Fruit fly (Drosophila melanogaster) whole organism, embryonic: Measurements from ENCODE around the gene Ppt2.
A peak's percentile ranks its signal among the peaks of the same experiment; 100 is the strongest.

Experiments used
- BEAF-32 ChIP-seq: fragments of 200-800 bp; sonication (Bioruptor generic); optimal IDR thresholded peaks from 3 replicates; lab custom pipeline; 2017; ENCODE audit warnings: missing biosample characterization, missing genetic modification characterization, mild to moderate bottlenecking, moderate library complexity, missing genetic modification reagents
- Bdp1 ChIP-seq: fragments of 200-800 bp; sonication (Bioruptor generic); optimal IDR thresholded peaks from 3 replicates; lab custom pipeline; 2016; ENCODE audit warnings: missing biosample characterization, missing genetic modification characterization
- Bgb ChIP-seq: fragments of 200-800 bp; sonication (Bioruptor generic); IDR thresholded peaks from 2 replicates; pipeline ENCODE4 v1.3.6; 2022; ENCODE audit warnings: missing biosample characterization, missing genetic modification characterization; ENCODE audit not compliant: partially characterized antibody
- Bteb2 ChIP-seq: fragments of 200-800 bp; sonication (Bioruptor generic); optimal IDR thresholded peaks from 2 replicates; lab custom pipeline; 2016; ENCODE audit warnings: missing biosample characterization, missing genetic modification characterization
- CG10565 ChIP-seq: fragments of 200-800 bp; sonication (Bioruptor generic); optimal IDR thresholded peaks from 3 replicates; lab custom pipeline; 2016; ENCODE audit warnings: missing biosample characterization, mild to moderate bottlenecking, missing genetic modification characterization
- CG11398 ChIP-seq: fragments of 200-800 bp; sonication (Bioruptor generic); optimal IDR thresholded peaks from 2 replicates; lab custom pipeline; 2016; ENCODE audit warnings: missing biosample characterization, missing genetic modification characterization
- CG14965 ChIP-seq: fragments of 200-800 bp; sonication (Bioruptor generic); optimal IDR thresholded peaks from 2 replicates; lab custom pipeline; 2016; ENCODE audit warnings: missing biosample characterization, missing genetic modification characterization, borderline replicate concordance
- CG17359 ChIP-seq: fragments of 200-800 bp; sonication (Bioruptor generic); optimal IDR thresholded peaks from 3 replicates; lab custom pipeline; 2018; ENCODE audit warnings: missing biosample characterization, mild to moderate bottlenecking, missing genetic modification characterization, moderate library complexity
- CG17361 ChIP-seq: fragments of 200-800 bp; sonication (Bioruptor generic); IDR thresholded peaks from 3 replicates; pipeline ENCODE4 v1.3.6; 2022; ENCODE audit warnings: missing biosample characterization, missing genetic modification characterization
- CG17829 ChIP-seq: fragments of 200-800 bp; optimal IDR thresholded peaks from 2 replicates; lab custom pipeline; 2019; ENCODE audit warnings: missing biosample characterization, mild to moderate bottlenecking, missing genetic modification characterization, moderate library complexity
- CG1832 ChIP-seq: fragments of 200-800 bp; sonication (Bioruptor generic); optimal IDR thresholded peaks from 2 replicates; lab custom pipeline; 2017; ENCODE audit warnings: missing biosample characterization, mild to moderate bottlenecking, missing genetic modification characterization, inconsistent platforms
- CG31441 ChIP-seq: fragments of 200-800 bp; sonication (Bioruptor generic); IDR thresholded peaks from 2 replicates; pipeline ENCODE4 v1.3.6; 2022; ENCODE audit warnings: missing biosample characterization, missing genetic modification characterization
- CG33557 ChIP-seq: fragments of 200-800 bp; sonication (Bioruptor generic); optimal IDR thresholded peaks from 2 replicates; lab custom pipeline; 2019; ENCODE audit warnings: missing biosample characterization, mild to moderate bottlenecking, missing genetic modification characterization, moderate library complexity
- CG3407 ChIP-seq: fragments of 200-800 bp; sonication (Bioruptor generic); optimal IDR thresholded peaks from 2 replicates; lab custom pipeline; 2018; ENCODE audit warnings: missing biosample characterization, mild to moderate bottlenecking, missing genetic modification characterization
- CG34422 ChIP-seq: fragments of 200-800 bp; sonication (Bioruptor generic); IDR thresholded peaks from 3 replicates; pipeline ENCODE4 v1.3.6; 2022; ENCODE audit warnings: missing biosample characterization, missing genetic modification characterization
- CG42726 ChIP-seq: fragments of 200-800 bp; sonication (Bioruptor generic); IDR thresholded peaks from 2 replicates; pipeline ENCODE4 v1.3.6; 2022; ENCODE audit warnings: missing biosample characterization, missing genetic modification characterization; ENCODE audit not compliant: partially characterized antibody
- CG4328 ChIP-seq: fragments of 200-800 bp; sonication (Bioruptor generic); optimal IDR thresholded peaks from 3 replicates; lab custom pipeline; 2017; ENCODE audit warnings: missing biosample characterization, missing genetic modification reagents, missing genetic modification characterization
- CG5245 ChIP-seq: fragments of 200-800 bp; sonication (Bioruptor generic); optimal IDR thresholded peaks from 3 replicates; lab custom pipeline; 2016; ENCODE audit warnings: missing biosample characterization, missing genetic modification characterization
- CG7271 ChIP-seq: fragments of 200-800 bp; sonication (Bioruptor generic); optimal IDR thresholded peaks from 2 replicates; lab custom pipeline; 2018; ENCODE audit warnings: missing biosample characterization, mild to moderate bottlenecking, missing genetic modification characterization, moderate library complexity
- CG7987 ChIP-seq: fragments of 200-800 bp; sonication (Bioruptor generic); optimal IDR thresholded peaks from 2 replicates; lab custom pipeline; 2018; ENCODE audit warnings: missing biosample characterization, mild to moderate bottlenecking, missing genetic modification characterization, moderate library complexity
- CG8478 ChIP-seq: fragments of >200 bp; optimal IDR thresholded peaks from 2 replicates; lab custom pipeline; 2018
- Doc2 ChIP-seq: fragments of 200-800 bp; sonication (Bioruptor generic); IDR thresholded peaks from 2 replicates; pipeline ENCODE4 v1.3.6; 2022; ENCODE audit warnings: missing biosample characterization, missing genetic modification characterization
- Dref ChIP-seq: fragments of 200-800 bp; sonication (Bioruptor generic); IDR thresholded peaks from 2 replicates; pipeline ENCODE4 v1.3.6; 2022; ENCODE audit warnings: missing biosample characterization, missing genetic modification characterization
- Drgx ChIP-seq: fragments of 200-800 bp; sonication (Bioruptor generic); IDR thresholded peaks from 2 replicates; pipeline ENCODE4 v1.3.6; 2022; ENCODE audit warnings: missing biosample characterization, missing genetic modification characterization
- Fer1 ChIP-seq: fragments of 200-800 bp; sonication (Bioruptor generic); optimal IDR thresholded peaks from 2 replicates; lab custom pipeline; 2017; ENCODE audit warnings: missing biosample characterization, mild to moderate bottlenecking, missing genetic modification characterization
- H2.0 ChIP-seq: fragments of 200-800 bp; sonication (Bioruptor generic); IDR thresholded peaks from 2 replicates; pipeline ENCODE4 v1.3.6; 2022; ENCODE audit warnings: missing biosample characterization, missing genetic modification characterization
- Hmr ChIP-seq: fragments of 200-800 bp; sonication (Bioruptor generic); optimal IDR thresholded peaks from 3 replicates; lab custom pipeline; 2017; ENCODE audit warnings: mild to moderate bottlenecking, missing biosample characterization, missing genetic modification reagents, missing genetic modification characterization
- Hr3 ChIP-seq: fragments of 200-800 bp; sonication (Bioruptor generic); optimal IDR thresholded peaks from 3 replicates; lab custom pipeline; 2016; ENCODE audit warnings: missing biosample characterization, missing genetic modification characterization
- Hr39 ChIP-seq: fragments of >200 bp; optimal IDR thresholded peaks from 2 replicates; lab custom pipeline; 2017
- Hsf ChIP-seq: fragments of 200-800 bp; sonication (Bioruptor generic); optimal IDR thresholded peaks from 3 replicates; lab custom pipeline; 2016; ENCODE audit warnings: missing biosample characterization, missing genetic modification characterization
- Jarid2 ChIP-seq: fragments of 200-800 bp; sonication (Bioruptor generic); optimal IDR thresholded peaks from 3 replicates; lab custom pipeline; 2017; ENCODE audit warnings: mild to moderate bottlenecking, missing biosample characterization, missing genetic modification reagents, missing genetic modification characterization
- MTF-1 ChIP-seq: fragments of 200-800 bp; sonication (Bioruptor generic); optimal IDR thresholded peaks from 2 replicates; lab custom pipeline; 2018; ENCODE audit warnings: missing biosample characterization, mild to moderate bottlenecking, missing genetic modification characterization, borderline replicate concordance
- Mes4 ChIP-seq: fragments of 200-800 bp; sonication (Bioruptor generic); optimal IDR thresholded peaks from 2 replicates; lab custom pipeline; 2016; ENCODE audit warnings: missing biosample characterization, missing genetic modification characterization
- NC2α ChIP-seq: fragments of 200-800 bp; sonication (Bioruptor generic); optimal IDR thresholded peaks from 2 replicates; lab custom pipeline; 2016; ENCODE audit warnings: missing biosample characterization, missing genetic modification characterization
- NC2β ChIP-seq: fragments of 200-800 bp; sonication (Bioruptor generic); optimal IDR thresholded peaks from 2 replicates; lab custom pipeline; 2016; ENCODE audit warnings: missing biosample characterization, missing genetic modification characterization
- Scr ChIP-seq: fragments of 200-800 bp; sonication (Bioruptor generic); IDR thresholded peaks from 2 replicates; pipeline ENCODE4 v1.3.6; 2022; ENCODE audit warnings: missing biosample characterization, missing genetic modification characterization; ENCODE audit not compliant: partially characterized antibody
- Sry-δ ChIP-seq: fragments of 200-800 bp; sonication (Bioruptor generic); optimal IDR thresholded peaks from 2 replicates; lab custom pipeline; 2016; ENCODE audit warnings: missing biosample characterization, missing genetic modification characterization
- Xbp1 ChIP-seq: fragments of 200-800 bp; sonication (Bioruptor generic); optimal IDR thresholded peaks from 3 replicates; lab custom pipeline; 2016; ENCODE audit warnings: missing biosample characterization, mild to moderate bottlenecking, missing genetic modification characterization
- abd-A ChIP-seq: fragments of 200-800 bp; sonication (Bioruptor generic); optimal IDR thresholded peaks from 3 replicates; lab custom pipeline; 2019; ENCODE audit warnings: missing biosample characterization, mild to moderate bottlenecking, missing genetic modification characterization, moderate library complexity
- br ChIP-seq: fragments of >200 bp; optimal IDR thresholded peaks from 2 replicates; lab custom pipeline; 2017
- crp ChIP-seq, 2 experiments: fragments of 200-800 bp; sonication (Bioruptor generic); optimal IDR thresholded peaks; 2 replicates in 1 of 2; 3 replicates in 1 of 2; lab custom pipeline; 2017; ENCODE audit warnings: missing biosample characterization in 2 of 2, missing genetic modification characterization in 2 of 2, mild to moderate bottlenecking in 1 of 2, moderate library complexity in 1 of 2
- dpn ChIP-seq, 2 experiments: fragments of 200-800 bp; sonication (Bioruptor generic); optimal IDR thresholded peaks; 3 replicates each; lab custom pipeline; 2016; ENCODE audit warnings: missing biosample characterization in 2 of 2, missing genetic modification characterization in 2 of 2
- gce ChIP-seq: fragments of 200-800 bp; sonication (Bioruptor generic); IDR thresholded peaks from 3 replicates; pipeline ENCODE4 v1.3.6; 2022; ENCODE audit warnings: missing biosample characterization, missing genetic modification characterization
- mirr ChIP-seq: fragments of 200-800 bp; sonication (Bioruptor generic); optimal IDR thresholded peaks from 3 replicates; lab custom pipeline; 2018; ENCODE audit warnings: missing biosample characterization, mild to moderate bottlenecking, missing genetic modification characterization
- pzg ChIP-seq: fragments of 200-800 bp; sonication (Bioruptor generic); optimal IDR thresholded peaks from 3 replicates; lab custom pipeline; 2018; ENCODE audit warnings: missing biosample characterization, mild to moderate bottlenecking, missing genetic modification characterization, moderate library complexity
- run ChIP-seq: fragments of 200-800 bp; sonication (Bioruptor generic); optimal IDR thresholded peaks from 3 replicates; lab custom pipeline; 2018; ENCODE audit warnings: missing biosample characterization, mild to moderate bottlenecking, missing genetic modification characterization
- sna ChIP-seq: fragments of 200-800 bp; sonication (Bioruptor generic); IDR thresholded peaks from 2 replicates; pipeline ENCODE4 v1.3.6; 2022; ENCODE audit warnings: missing biosample characterization, missing genetic modification characterization; ENCODE audit not compliant: partially characterized antibody
- sqz ChIP-seq: fragments of 200-800 bp; sonication (Bioruptor generic); optimal IDR thresholded peaks from 3 replicates; lab custom pipeline; 2018; ENCODE audit warnings: missing biosample characterization, mild to moderate bottlenecking, missing genetic modification characterization
- tio ChIP-seq: fragments of 200-800 bp; sonication (Bioruptor generic); optimal IDR thresholded peaks from 2 replicates; lab custom pipeline; 2017; ENCODE audit warnings: missing biosample characterization, missing genetic modification characterization, inconsistent platforms
- tll ChIP-seq, 2 experiments: fragments of 200-800 bp in 1 of 2; fragments of >200 bp in 1 of 2; sonication (Bioruptor generic) in 1 of 2; optimal IDR thresholded peaks; 2 replicates each; lab custom pipeline; 2017 to 2019; ENCODE audit warnings: missing biosample characterization in 2 of 2, missing genetic modification characterization in 2 of 2, mild to moderate bottlenecking in 1 of 2, moderate library complexity in 1 of 2
- toy ChIP-seq: fragments of 200-800 bp; sonication (Bioruptor generic); IDR thresholded peaks from 2 replicates; pipeline ENCODE4 v1.3.6; 2022; ENCODE audit warnings: missing biosample characterization, missing genetic modification characterization

The Ppt2 gene

dm6 chr2L:11323917-11324316, 43.8 kb downstream of the Ppt2 start (continued):
- TF ChIP-seq Bdp1 (GFP tag; lab: Kevin White, UChicago) (no peak), sqz (no peak), crp (GFP tag; optimal IDR thresholded peaks at IDR 0.05; lab: Kevin White, UChicago) (no peak), Bteb2 (GFP tag; lab: Kevin White, UChicago) (peak; percentile 19), CG33557 (GFP tag; lab: Kevin White, UChicago) (no peak), CG14965 (GFP tag; lab: Kevin White, UChicago) (no peak), CG42726 (no peak), Hsf (GFP tag; lab: Kevin White, UChicago) (peak; percentile 49), NC2β (GFP tag; lab: Kevin White, UChicago) (peak; percentile 46), tio (GFP tag; lab: Kevin White, UChicago) (peak; percentile 23), Doc2 (no peak), Hmr (GFP tag; lab: Kevin White, UChicago) (peak; percentile 24), MTF-1 (GFP tag; lab: Kevin White, UChicago) (peak; percentile 24), CG17829 (tag; lab: Kevin White, UChicago) (peak; percentile 59), Hr39 (lab: Kevin White, UChicago) (no peak), Dref (GFP tag; lab: Robert Waterston, UW) (no peak), CG8478 (lab: Kevin White, UChicago) (no peak), CG1832 (GFP tag; lab: Kevin White, UChicago) (no peak), Hr3 (GFP tag; lab: Kevin White, UChicago) (no peak), CG31441 (peak; percentile 79), Scr (no peak), dpn (GFP tag; optimal IDR thresholded peaks at IDR 0.05; lab: Kevin White, UChicago) (peak; percentile 19 to 36), Sry-δ (GFP tag; lab: Kevin White, UChicago) (no peak), tll (GFP tag; optimal IDR thresholded peaks at IDR 0.05; lab: Kevin White, UChicago) (no peak), CG17359 (peak; percentile 64), Xbp1 (GFP tag; lab: Kevin White, UChicago) (peak; percentile 69), CG17361 (GFP tag; lab: Robert Waterston, UW) (peak; percentile 61; the same call in 2 of the 3 replicates), Mes4 (GFP tag; lab: Kevin White, UChicago) (peak; percentile 66), sna (GFP tag; lab: Robert Waterston, UW) (no peak), H2.0 (GFP tag; lab: Robert Waterston, UW) (peak; percentile 70), Bgb (GFP tag; lab: Robert Waterston, UW) (no peak), gce (GFP tag; lab: Robert Waterston, UW) (peak; percentile 66; the same call in 2 of the 3 replicates), Drgx (GFP tag; lab: Robert Waterston, UW) (peak; percentile 95), pzg (GFP tag; lab: Kevin White, UChicago) (no peak), NC2α (GFP tag; lab: Kevin White, UChicago) (no peak), br (no peak), Fer1 (GFP tag; lab: Kevin White, UChicago) (no peak), run (peak; percentile 6), CG34422 (peak; percentile 58; the same call in 2 of the 3 replicates), CG5245 (peak; percentile 52), CG3407 (peak; percentile 28), abd-A (tag; lab: Kevin White, UChicago) (no peak), mirr (GFP tag; lab: Kevin White, UChicago) (no peak), CG11398 (GFP tag; lab: Kevin White, UChicago) (no peak), CG7987 (GFP tag; lab: Kevin White, UChicago) (no peak), CG10565 (no peak), Jarid2 (GFP tag; lab: Kevin White, UChicago) (peak; percentile 2), BEAF-32 (GFP tag; lab: Kevin White, UChicago) (no peak), toy (no peak), CG7271 (tag; lab: Kevin White, UChicago) (no peak), CG4328 (GFP tag; lab: Kevin White, UChicago) (no peak)
